Worm (Caenorhabditis elegans) whole organism, late embryonic: ENCODE results near the gene F17C8.6.
A peak's percentile ranks its signal among the peaks of the same experiment; 100 is the strongest.

Experiments used
- C08G9.2 ChIP-seq: sonication (generic microtip); optimal IDR thresholded peaks from 2 replicates; lab custom pipeline; 2016; ENCODE audit warnings: mild to moderate bottlenecking, missing genetic modification characterization, moderate library complexity, missing compliant biosample characterization
- C38D4.7 ChIP-seq: fragments of 200-800 bp; sonication (Bioruptor generic); optimal IDR thresholded peaks from 2 replicates; lab custom pipeline; 2018; ENCODE audit warnings: mild to moderate bottlenecking, missing genetic modification characterization, moderate library complexity, missing compliant biosample characterization
- F13H6.1 ChIP-seq: sonication (generic microtip); optimal IDR thresholded peaks from 2 replicates; lab custom pipeline; 2016; ENCODE audit warnings: missing genetic modification characterization, missing compliant biosample characterization
- K02D7.2 ChIP-seq: sonication (generic microtip); optimal IDR thresholded peaks from 2 replicates; lab custom pipeline; 2017; ENCODE audit warnings: mild to moderate bottlenecking, missing genetic modification characterization, missing compliant biosample characterization
- K09A11.1 ChIP-seq: sonication (generic microtip); optimal IDR thresholded peaks from 2 replicates; lab custom pipeline; 2017; ENCODE audit warnings: antibody characterized with exemption, mild to moderate bottlenecking, missing genetic modification characterization, missing compliant biosample characterization; ENCODE audit not compliant: insufficient read depth
- Y22D7AL.16 ChIP-seq: sonication (generic microtip); optimal IDR thresholded peaks from 2 replicates; lab custom pipeline; 2016; ENCODE audit warnings: missing genetic modification characterization, missing compliant biosample characterization
- ama-1 ChIP-seq: fragments of 150-350 bp; optimal IDR thresholded peaks from 2 replicates; lab custom pipeline; 2014
- ceh-14 ChIP-seq: sonication (generic microtip); optimal IDR thresholded peaks from 2 replicates; lab custom pipeline; 2016; ENCODE audit warnings: missing genotype, missing genetic modification characterization, missing compliant biosample characterization
- ceh-30 ChIP-seq: fragments of 150-350 bp; optimal IDR thresholded peaks from 2 replicates; lab custom pipeline; 2014; ENCODE audit warnings: missing biosample characterization, missing genetic modification characterization
- ceh-31 ChIP-seq: sonication (generic microtip); optimal IDR thresholded peaks from 2 replicates; lab custom pipeline; 2016; ENCODE audit warnings: missing genetic modification characterization, missing compliant biosample characterization
- ceh-34 ChIP-seq: sonication (generic microtip); optimal IDR thresholded peaks from 2 replicates; lab custom pipeline; 2016; ENCODE audit warnings: mild to moderate bottlenecking, missing genetic modification characterization, missing compliant biosample characterization
- ceh-45 ChIP-seq: fragments of 200-800 bp; sonication (Bioruptor generic); IDR thresholded peaks from 2 replicates; pipeline ENCODE4 v1.3.6; 2022; ENCODE audit warnings: missing genetic modification reagents, missing genetic modification characterization, missing compliant biosample characterization
- ceh-6 ChIP-seq: fragments of 200-800 bp; sonication (Bioruptor generic); optimal IDR thresholded peaks from 2 replicates; lab custom pipeline; 2018; ENCODE audit warnings: mild to moderate bottlenecking, missing genetic modification characterization, missing compliant biosample characterization
- ceh-9 ChIP-seq: sonication (generic microtip); optimal IDR thresholded peaks from 2 replicates; lab custom pipeline; 2016; ENCODE audit warnings: mild to moderate bottlenecking, missing genetic modification characterization, inconsistent platforms, missing compliant biosample characterization
- che-1 ChIP-seq: sonication (generic microtip); optimal IDR thresholded peaks from 2 replicates; lab custom pipeline; 2016; ENCODE audit warnings: mild to moderate bottlenecking, missing genetic modification characterization, missing compliant biosample characterization
- dmd-4 ChIP-seq: sonication (generic microtip); optimal IDR thresholded peaks from 2 replicates; lab custom pipeline; 2016; ENCODE audit warnings: borderline replicate concordance, missing genetic modification characterization, missing compliant biosample characterization
- dve-1 ChIP-seq: sonication (generic microtip); optimal IDR thresholded peaks from 2 replicates; lab custom pipeline; 2017; ENCODE audit warnings: antibody characterized with exemption, mild to moderate bottlenecking, missing genetic modification characterization, missing compliant biosample characterization
- eyg-1 ChIP-seq: sonication (generic microtip); optimal IDR thresholded peaks from 2 replicates; lab custom pipeline; 2016; ENCODE audit warnings: missing genotype, missing genetic modification characterization, missing compliant biosample characterization
- fax-1 ChIP-seq: sonication (generic microtip); optimal IDR thresholded peaks from 2 replicates; lab custom pipeline; 2016; ENCODE audit warnings: missing genotype, missing genetic modification characterization, missing compliant biosample characterization
- fkh-10 ChIP-seq: fragments of 150-350 bp; optimal IDR thresholded peaks from 2 replicates; lab custom pipeline; 2014; ENCODE audit warnings: missing biosample characterization, missing genetic modification reagents, missing genetic modification characterization
- gmeb-2 ChIP-seq: sonication (generic microtip); optimal IDR thresholded peaks from 2 replicates; lab custom pipeline; 2016; ENCODE audit warnings: missing genetic modification characterization, inconsistent platforms, missing compliant biosample characterization
- hlh-8 ChIP-seq: sonication (generic microtip); optimal IDR thresholded peaks from 2 replicates; lab custom pipeline; 2016; ENCODE audit warnings: missing genotype, missing genetic modification characterization, missing compliant biosample characterization
- lin-11 ChIP-seq: fragments of 200-800 bp; sonication (Bioruptor generic); optimal IDR thresholded peaks from 2 replicates; lab custom pipeline; 2018; ENCODE audit warnings: mild to moderate bottlenecking, missing genetic modification characterization, missing compliant biosample characterization
- nfya-1 ChIP-seq: sonication (generic microtip); optimal IDR thresholded peaks from 2 replicates; lab custom pipeline; 2017; ENCODE audit warnings: missing genetic modification characterization, mild to moderate bottlenecking, missing compliant biosample characterization, antibody characterized with exemption, moderate library complexity
- nhr-11 ChIP-seq: fragments of 150-350 bp; optimal IDR thresholded peaks from 2 replicates; lab custom pipeline; 2014; ENCODE audit warnings: missing biosample characterization, missing genetic modification characterization
- nhr-232 ChIP-seq: sonication (generic microtip); optimal IDR thresholded peaks from 2 replicates; lab custom pipeline; 2016; ENCODE audit warnings: missing genetic modification characterization, missing compliant biosample characterization
- pat-9 ChIP-seq: fragments of 200-800 bp; sonication (Bioruptor generic); optimal IDR thresholded peaks from 2 replicates; lab custom pipeline; 2018; ENCODE audit warnings: mild to moderate bottlenecking, missing genetic modification characterization, moderate library complexity, missing compliant biosample characterization
- pax-1 ChIP-seq: fragments of 150-350 bp; optimal IDR thresholded peaks from 2 replicates; lab custom pipeline; 2014; ENCODE audit warnings: missing biosample characterization, missing genetic modification characterization
- ref-2 ChIP-seq: sonication (generic microtip); optimal IDR thresholded peaks from 2 replicates; lab custom pipeline; 2016; ENCODE audit warnings: missing genetic modification characterization, missing compliant biosample characterization
- rnt-1 ChIP-seq: sonication (generic microtip); optimal IDR thresholded peaks from 2 replicates; lab custom pipeline; 2016; ENCODE audit warnings: missing genetic modification characterization, missing compliant biosample characterization
- sox-2 ChIP-seq: fragments of 200-800 bp; sonication (Bioruptor generic); IDR thresholded peaks from 2 replicates; pipeline ENCODE4 v1.3.6; 2022; ENCODE audit warnings: missing genetic modification reagents, missing genetic modification characterization, missing compliant biosample characterization
- syd-9 ChIP-seq: sonication (generic microtip); optimal IDR thresholded peaks from 2 replicates; lab custom pipeline; 2016; ENCODE audit warnings: mild to moderate bottlenecking, missing genetic modification characterization, moderate library complexity, missing compliant biosample characterization
- tbx-2 ChIP-seq: sonication (generic microtip); optimal IDR thresholded peaks from 2 replicates; lab custom pipeline; 2016; ENCODE audit warnings: missing genetic modification characterization, missing compliant biosample characterization
- ttx-3 ChIP-seq: sonication (generic microtip); optimal IDR thresholded peaks from 2 replicates; lab custom pipeline; 2016; ENCODE audit warnings: missing genetic modification reagents, missing genetic modification characterization, missing compliant biosample characterization
- unc-3 ChIP-seq, 2 experiments: fragments of 200-800 bp in 1 of 2; sonication (Bioruptor generic) in 1 of 2; sonication (generic microtip) in 1 of 2; conservative IDR thresholded peaks in 1 of 2; optimal IDR thresholded peaks in 1 of 2; 2 replicates each; pipeline versions ENCODE4 v1.3.6 to Lab custom; 2016 to 2022; ENCODE audit warnings: missing compliant biosample characterization in 2 of 2, missing genetic modification characterization in 2 of 2, missing genetic modification reagents in 1 of 2
- unc-42 ChIP-seq: sonication (generic microtip); optimal IDR thresholded peaks from 2 replicates; lab custom pipeline; 2016; ENCODE audit warnings: missing genotype, missing genetic modification characterization, missing compliant biosample characterization
- unc-55 ChIP-seq: sonication (generic microtip); optimal IDR thresholded peaks from 2 replicates; lab custom pipeline; 2017; ENCODE audit warnings: missing biosample characterization, missing genetic modification reagents, missing genetic modification characterization
- unc-86 ChIP-seq: sonication (generic microtip); optimal IDR thresholded peaks from 2 replicates; lab custom pipeline; 2016; ENCODE audit warnings: missing genetic modification characterization, missing compliant biosample characterization
- zip-5 ChIP-seq: sonication (generic microtip); optimal IDR thresholded peaks from 2 replicates; lab custom pipeline; 2016; ENCODE audit warnings: missing genetic modification characterization, missing compliant biosample characterization
- ztf-16 ChIP-seq: sonication (generic microtip); optimal IDR thresholded peaks from 2 replicates; lab custom pipeline; 2017; ENCODE audit warnings: missing genetic modification characterization, missing compliant biosample characterization

Gene F17C8.6

ce11 chrIII:4721750-4722149 lies 24.1 kb downstream of the F17C8.6 start, which contains the start of gene acy-1 (continued):
- TF ChIP-seq K02D7.2 (tag; lab: Kevin White, UChicago) (no peak), lin-11 (no peak), F13H6.1 (tag; lab: Kevin White, UChicago) (no peak), fkh-10 (GFP tag; lab: Kevin White, UChicago) (no peak), ceh-45 (GFP tag; lab: Robert Waterston, UW) (no peak), ref-2 (tag; lab: Kevin White, UChicago) (no peak), ceh-31 (tag; lab: Kevin White, UChicago) (peak; percentile 84), Y22D7AL.16 (tag; lab: Kevin White, UChicago) (no peak), unc-3 (GFP tag; conservative IDR thresholded peaks at IDR 0.05; lab: Robert Waterston, UW) (peak; percentile 57; the same call in 1 of the 2 replicates), unc-3 (tag; optimal IDR thresholded peaks at IDR 0.05; lab: Kevin White, UChicago) (peak; percentile 91), syd-9 (tag; lab: Kevin White, UChicago) (peak; percentile 1), dmd-4 (no peak), nhr-232 (no peak), zip-5 (tag; lab: Kevin White, UChicago) (no peak), nfya-1 (peak; percentile 90), ztf-16 (tag; lab: Kevin White, UChicago) (no peak)

DNA sequence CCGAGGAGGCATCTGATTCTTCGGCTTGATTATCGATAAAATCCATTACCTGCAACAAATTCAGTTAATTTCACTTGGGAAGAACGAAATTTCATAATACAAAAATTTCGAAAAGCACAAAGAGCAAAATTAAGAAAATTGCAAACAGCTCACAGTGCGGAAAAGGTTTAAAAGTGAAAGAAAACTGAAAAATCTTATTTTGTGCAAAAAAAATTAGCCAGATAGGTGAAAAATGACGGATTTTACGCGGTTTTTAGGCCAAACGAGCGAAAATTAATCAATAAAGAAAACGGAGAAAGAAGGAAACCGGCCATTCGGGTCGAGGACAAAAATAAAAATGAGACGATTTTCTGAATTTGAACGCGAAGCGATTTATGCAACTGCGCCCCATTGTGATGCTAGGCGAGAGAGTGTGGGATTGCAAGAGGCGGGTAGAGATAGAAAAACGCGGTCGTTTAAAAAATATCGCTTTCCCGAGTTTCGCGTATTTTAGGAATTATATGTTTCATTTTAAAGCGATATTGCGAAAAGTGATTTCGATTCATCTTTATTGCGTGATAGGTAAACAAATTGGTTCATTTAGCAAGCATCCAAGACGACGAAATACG lies 25.1 kb downstream of the F17C8.6 start, which contains the start of gene emb-5:
TSS of gene emb-5 (minus strand) at position 51 of the 608 bp plus-strand sequence.
- no peak for TF ChIP-seq pat-9 (tag; lab: Kevin White, UChicago)
- TF ChIP-seq ceh-31 (tag; lab: Kevin White, UChicago): peak; percentile 42
- no peak for TF ChIP-seq ama-1 (lab: Kevin White, UChicago)
- TF ChIP-seq dve-1 (tag; lab: Kevin White, UChicago): peak; percentile 22
- peak; percentile 21 for TF ChIP-seq unc-55 (GFP tag; lab: Kevin White, UChicago)
- peak; percentile 17 for TF ChIP-seq ceh-34 (tag; lab: Kevin White, UChicago)
- TF ChIP-seq gmeb-2 (tag; lab: Kevin White, UChicago): no peak
- peak; percentile 29; the same call in 1 of the 2 replicates for TF ChIP-seq sox-2 (GFP tag; lab: Robert Waterston, UW)
- peak; percentile 43 for TF ChIP-seq pax-1
- TF ChIP-seq unc-42 (tag; lab: Kevin White, UChicago): peak; percentile 36
- TF ChIP-seq unc-3 (GFP tag; conservative IDR thresholded peaks at IDR 0.05; lab: Robert Waterston, UW): no peak
- no peak for TF ChIP-seq unc-3 (tag; optimal IDR thresholded peaks at IDR 0.05; lab: Kevin White, UChicago)
- peak; percentile 1 for TF ChIP-seq tbx-2 (tag; lab: Kevin White, UChicago)

ce11 chrIII:4715088-4715487 lies 30.7 kb downstream of the F17C8.6 start, which contains the start of gene him-18:
him-18 (minus strand) TSS chrIII:4715188.
- TF ChIP-seq C08G9.2: no peak
- TF ChIP-seq ceh-14 (tag; lab: Kevin White, UChicago): no peak
- no peak for TF ChIP-seq unc-42 (tag; lab: Kevin White, UChicago)
- no peak for TF ChIP-seq che-1 (tag; lab: Kevin White, UChicago)

- TF ChIP-seq nhr-11 (tag; lab: Kevin White, UChicago) (no peak), rnt-1 (tag; lab: Kevin White, UChicago) (no peak), ttx-3 (tag; lab: Kevin White, UChicago) (no peak), Y22D7AL.16 (tag; lab: Kevin White, UChicago) (no peak), ceh-9 (no peak), unc-86 (tag; lab: Kevin White, UChicago) (no peak), ceh-6 (GFP tag; lab: Kevin White, UChicago) (no peak), C38D4.7 (GFP tag; lab: Kevin White, UChicago) (no peak), hlh-8 (tag; lab: Kevin White, UChicago) (no peak), fkh-10 (GFP tag; lab: Kevin White, UChicago) (no peak), nfya-1 (no peak), K09A11.1 (no peak), pax-1 (no peak), fax-1 (tag; lab: Kevin White, UChicago) (no peak), eyg-1 (no peak), ceh-31 (tag; lab: Kevin White, UChicago) (no peak), ceh-30 (tag; lab: Kevin White, UChicago) (no peak)
Measured at ce11 chrIII:4708909-4709308, 36.9 kb downstream of the F17C8.6 start, which contains the start of gene T04A8.18. T04A8.18 (plus strand) TSS chrIII:4709209.
